Worm (Caenorhabditis elegans): ENCODE results near the gene srd-41.

Gene srd-41

DNA sequence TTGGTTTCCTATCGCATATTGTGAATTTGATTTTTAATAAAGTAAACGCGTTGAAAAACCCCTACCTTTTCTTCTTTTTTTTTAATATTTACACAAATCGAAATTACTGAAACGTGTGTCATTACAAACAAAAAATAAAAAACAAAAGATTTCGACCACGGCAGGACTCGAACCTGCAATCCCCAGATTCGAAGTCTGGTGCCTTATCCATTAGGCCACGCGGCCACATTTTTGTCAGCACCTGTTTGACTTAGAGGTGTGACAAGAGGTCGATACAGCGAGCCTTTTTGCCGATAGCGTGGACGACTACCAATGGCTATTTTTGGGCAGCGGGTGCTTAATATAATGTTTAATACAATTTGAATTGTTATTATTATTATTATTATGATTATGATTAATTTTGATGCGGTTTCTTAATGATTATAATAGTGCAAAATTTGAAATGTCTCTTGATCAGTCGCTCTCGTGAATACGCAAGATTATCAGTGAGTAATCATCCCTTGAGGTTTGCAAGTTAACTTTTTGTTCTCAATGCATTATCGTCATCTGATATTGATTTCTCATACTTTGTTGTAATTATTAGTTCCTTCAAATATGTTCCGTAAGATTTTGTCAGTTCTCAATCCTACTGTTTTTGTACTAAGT lies 11.4 kb downstream of the srd-41 start, which contains the start of gene srd-44:
Gene srd-44, plus strand, starts transcription at position 595 of the 645 bp plus-strand sequence.
- TF ChIP-seq nhr-48 (tag; optimal IDR thresholded peaks at IDR 0.05) (peak; percentile 43), zfp-3 (GFP tag; conservative IDR thresholded peaks at IDR 0.05) (no peak), Y75B8A.6 (GFP tag; IDR thresholded peaks at IDR 0.05) (0 out of 2 replicates have a peak, but pooled peaks have one; percentile 47), T26A8.4 (GFP tag; IDR thresholded peaks at IDR 0.05) (no peak), dve-1 (tag; optimal IDR thresholded peaks at IDR 0.05; ENCODE audit: insufficient read depth) (no peak), lin-1 (GFP tag; IDR thresholded peaks at IDR 0.05) (no peak), duxl-1 (tag; optimal IDR thresholded peaks at IDR 0.05; ENCODE audit: poor library complexity) (peak; percentile 39), dmd-9 (GFP tag; IDR thresholded peaks at IDR 0.05) (0 out of 2 replicates have a peak, but pooled peaks have one; percentile 21), spr-1 (tag; optimal IDR thresholded peaks at IDR 0.05) (peak; percentile 4), pha-4 (GFP tag; IDR thresholded peaks at IDR 0.05) (peak; percentile 73; the same call in 1 of the 2 replicates), pha-4 (tag; optimal IDR thresholded peaks at IDR 0.05) (no peak), zip-2 (tag; optimal IDR thresholded peaks at IDR 0.05) (no peak), daf-16 (GFP tag; optimal IDR thresholded peaks at IDR 0.05) (peak; percentile 8 to 30), daf-16 (tag; optimal IDR thresholded peaks at IDR 0.05) (no peak), mep-1 (tag; optimal IDR thresholded peaks at IDR 0.05) (no peak), zag-1 (tag; optimal IDR thresholded peaks at IDR 0.05) (no peak), hif-1 (tag; optimal IDR thresholded peaks at IDR 0.05) (no peak), daf-19 (GFP tag; conservative IDR thresholded peaks at IDR 0.05) (peak; percentile 74), gei-8 (GFP tag; optimal IDR thresholded peaks at IDR 0.05) (no peak), mxl-2 (GFP tag; conservative IDR thresholded peaks at IDR 0.05) (no peak), skn-1 (tag; optimal IDR thresholded peaks at IDR 0.05) (no peak), nhr-42 (GFP tag; IDR thresholded peaks at IDR 0.05) (0 out of 2 replicates have a peak, but pooled peaks have one; percentile 47), snpc-1.2 (GFP tag; IDR thresholded peaks at IDR 0.05) (peak; percentile 88), mdl-1 (tag; optimal IDR thresholded peaks at IDR 0.05) (peak in 1 of 2 experiments; percentile 2), ceh-44 (GFP tag; IDR thresholded peaks at IDR 0.05) (0 out of 2 replicates have a peak, but pooled peaks have one; percentile 5)

DNA sequence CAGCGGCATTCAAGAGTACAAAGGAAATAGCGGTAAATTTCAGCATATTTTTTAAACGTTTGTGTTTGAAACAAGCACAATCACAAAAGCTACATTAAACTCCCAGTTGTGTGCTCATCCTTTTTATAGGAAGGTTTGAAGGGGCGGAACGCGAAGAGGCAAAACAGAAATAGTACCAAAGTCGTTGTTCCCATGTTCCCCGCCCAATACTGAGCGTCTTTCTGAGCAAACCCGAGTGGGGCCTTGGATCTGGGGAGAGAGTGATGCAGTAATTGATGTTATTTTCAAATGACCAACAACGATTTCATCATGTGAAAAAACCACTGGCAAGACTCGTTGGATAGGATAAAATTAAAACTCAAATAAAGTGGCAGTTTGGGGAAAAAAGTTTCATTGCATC lies 14.8 kb downstream of the srd-41 start, which contains the start of gene zig-2:
Gene zig-2, minus strand, starts transcription at position 101 of the 400 bp plus-strand sequence.
- no peak for TF ChIP-seq ama-1 (optimal IDR thresholded peaks at IDR 0.05)
- no peak for TF ChIP-seq dve-1 (tag; optimal IDR thresholded peaks at IDR 0.05; ENCODE audit: insufficient read depth)
- no peak for TF ChIP-seq spr-3 (GFP tag; optimal IDR thresholded peaks at IDR 0.05)
- no peak for TF ChIP-seq F26F4.8 (GFP tag; conservative IDR thresholded peaks at IDR 0.05)
- TF ChIP-seq dmd-9 (GFP tag; IDR thresholded peaks at IDR 0.05): no peak
- no peak for TF ChIP-seq egl-43 (GFP tag; IDR thresholded peaks at IDR 0.05)
- no peak for TF ChIP-seq lin-13 (GFP tag; optimal IDR thresholded peaks at IDR 0.05)
- no peak for TF ChIP-seq ctbp-1 (GFP tag; IDR thresholded peaks at IDR 0.05)
- TF ChIP-seq zip-2 (tag; optimal IDR thresholded peaks at IDR 0.05): no peak
- no peak for TF ChIP-seq unc-39 (tag; optimal IDR thresholded peaks at IDR 0.05)
- TF ChIP-seq Y75B8A.6 (GFP tag; IDR thresholded peaks at IDR 0.05): no peak
- no peak for TF ChIP-seq lin-15B (tag; optimal IDR thresholded peaks at IDR 0.05)
- TF ChIP-seq D1046.2 (GFP tag; IDR thresholded peaks at IDR 0.05): no peak
- TF ChIP-seq lir-3 (tag; optimal IDR thresholded peaks at IDR 0.05): no peak
- no peak for TF ChIP-seq nhr-237 (tag; optimal IDR thresholded peaks at IDR 0.05)

DNA sequence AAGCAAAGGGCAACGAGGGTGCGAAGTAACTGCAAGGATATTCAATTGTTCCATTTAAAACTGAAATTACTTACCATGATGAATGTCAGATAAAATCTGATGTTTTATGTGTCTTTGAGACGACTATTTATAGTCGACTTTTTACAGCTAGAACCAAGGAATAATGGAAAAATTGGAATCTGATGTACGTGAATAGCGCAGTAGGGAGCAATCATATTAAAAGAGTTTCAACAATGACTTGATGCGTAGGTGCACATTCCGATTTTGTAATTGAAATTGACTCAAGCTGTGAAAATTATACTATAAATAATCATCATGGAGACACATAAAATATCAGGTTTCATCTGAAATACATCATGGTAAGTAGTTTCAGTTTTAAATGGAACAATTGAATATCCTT lies 16.8 kb downstream of the srd-41 start, which contains the start of the genes nspc-9 and nspc-10:
Gene nspc-9, minus strand, starts transcription at position 101 of the 400 bp plus-strand sequence.
Gene nspc-10, plus strand, starts transcription at position 331 of the 400 bp plus-strand sequence.
- TF ChIP-seq dmd-8 (GFP tag; IDR thresholded peaks at IDR 0.05) (no peak), mdt-29 (GFP tag; IDR thresholded peaks at IDR 0.05) (no peak), nhr-41 (GFP tag; IDR thresholded peaks at IDR 0.05) (no peak), nhr-76 (tag; optimal IDR thresholded peaks at IDR 0.05) (no peak), dmd-6 (GFP tag; IDR thresholded peaks at IDR 0.05) (no peak), mep-1 (tag; optimal IDR thresholded peaks at IDR 0.05) (no peak), ceh-44 (GFP tag; IDR thresholded peaks at IDR 0.05) (no peak), zag-1 (tag; optimal IDR thresholded peaks at IDR 0.05) (no peak), egl-27 (tag; optimal IDR thresholded peaks at IDR 0.05) (no peak), mxl-2 (GFP tag; conservative IDR thresholded peaks at IDR 0.05) (no peak), Y75B8A.6 (GFP tag; IDR thresholded peaks at IDR 0.05) (no peak), tra-1 (GFP tag; IDR thresholded peaks at IDR 0.05) (no peak)

Data from whole organism, L4 larva.